Worm (Caenorhabditis elegans) whole organism, young adult: Measurements from ENCODE around the gene M163.11.

ENCODE experiments used
- F57A8.1 ChIP-seq: fragments of 200-800 bp; sonication (Bioruptor generic); optimal IDR thresholded peaks from 2 replicates; lab custom pipeline; 2018; ENCODE audit warnings: mild to moderate bottlenecking, missing genetic modification characterization, moderate library complexity, missing compliant biosample characterization
- K11D2.4 ChIP-seq: fragments of 200-800 bp; sonication (Bioruptor generic); IDR thresholded peaks from 2 replicates; pipeline ENCODE4 v1.3.6; 2022; ENCODE audit warnings: missing genetic modification reagents, missing genetic modification characterization, missing compliant biosample characterization
- K12H6.12 ChIP-seq: fragments of 200-800 bp; sonication (Bioruptor generic); optimal IDR thresholded peaks from 2 replicates; lab custom pipeline; 2018; ENCODE audit warnings: mild to moderate bottlenecking, missing genetic modification characterization, missing compliant biosample characterization
- T07F8.4 ChIP-seq: sonication (generic microtip); optimal IDR thresholded peaks from 2 replicates; lab custom pipeline; 2016; ENCODE audit warnings: mild to moderate bottlenecking, missing genetic modification characterization, moderate library complexity, missing compliant biosample characterization
- T26A5.8 ChIP-seq: sonication (generic microtip); optimal IDR thresholded peaks from 2 replicates; lab custom pipeline; 2016; ENCODE audit warnings: missing genetic modification characterization, missing compliant biosample characterization
- Y53F4B.3 ChIP-seq: fragments of 200-800 bp; sonication (Bioruptor generic); IDR thresholded peaks from 2 replicates; pipeline ENCODE4 v1.3.6; 2022; ENCODE audit warnings: missing genetic modification reagents, missing genetic modification characterization, missing compliant biosample characterization
- Y53G8AR.9 ChIP-seq: fragments of 200-800 bp; sonication (Bioruptor generic); conservative IDR thresholded peaks from 2 replicates; pipeline ENCODE4 v1.3.6; 2022; ENCODE audit warnings: missing genetic modification reagents, missing genetic modification characterization, missing compliant biosample characterization
- Y79H2A.3 ChIP-seq: fragments of 200-800 bp; sonication (Bioruptor generic); conservative IDR thresholded peaks from 2 replicates; pipeline ENCODE4 v1.3.6; 2022; ENCODE audit warnings: missing genetic modification reagents, missing genetic modification characterization, missing compliant biosample characterization
- akir-1 ChIP-seq: fragments of 200-800 bp; sonication (Bioruptor generic); optimal IDR thresholded peaks from 2 replicates; lab custom pipeline; 2018; ENCODE audit warnings: mild to moderate bottlenecking, missing genetic modification characterization, moderate library complexity, missing compliant biosample characterization
- ama-1 ChIP-seq, 3 experiments: fragments of 150-350 bp in 1 of 3; sonication (generic microtip) in 2 of 3; optimal IDR thresholded peaks; 2 replicates each; lab custom pipeline; 2014 to 2018; ENCODE audit warnings: missing biosample characterization in 2 of 3, missing genetic modification characterization in 2 of 3, missing genetic modification reagents in 2 of 3
- aptf-3 ChIP-seq: fragments of 200-800 bp; sonication (Bioruptor generic); IDR thresholded peaks from 2 replicates; pipeline ENCODE4 v1.3.6; 2022; ENCODE audit warnings: missing genetic modification characterization, missing compliant biosample characterization
- bed-2 ChIP-seq: fragments of 200-800 bp; sonication (Bioruptor generic); IDR thresholded peaks from 2 replicates; pipeline ENCODE4 v1.3.6; 2022; ENCODE audit warnings: missing genetic modification reagents, missing genetic modification characterization, missing compliant biosample characterization
- ccch-3 ChIP-seq: fragments of 200-800 bp; sonication (Bioruptor generic); optimal IDR thresholded peaks from 2 replicates; lab custom pipeline; 2018; ENCODE audit warnings: mild to moderate bottlenecking, missing genetic modification characterization, missing compliant biosample characterization
- cebp-2 ChIP-seq: fragments of 200-800 bp; sonication (Bioruptor generic); IDR thresholded peaks from 2 replicates; pipeline ENCODE4 v1.3.6; 2022; ENCODE audit warnings: missing genetic modification characterization, missing compliant biosample characterization
- ceh-100 ChIP-seq: fragments of 200-800 bp; sonication (Bioruptor generic); IDR thresholded peaks from 2 replicates; pipeline ENCODE4 v1.3.6; 2022; ENCODE audit warnings: missing genetic modification reagents, missing genetic modification characterization, missing compliant biosample characterization
- ceh-91 ChIP-seq: fragments of 200-800 bp; sonication (Bioruptor generic); IDR thresholded peaks from 2 replicates; pipeline ENCODE4 v1.3.6; 2022; ENCODE audit warnings: missing genetic modification reagents, missing genetic modification characterization, missing compliant biosample characterization
- chd-7 ChIP-seq: sonication (generic microtip); optimal IDR thresholded peaks from 2 replicates; lab custom pipeline; 2016; ENCODE audit warnings: mild to moderate bottlenecking, missing genetic modification characterization, moderate library complexity, missing compliant biosample characterization
- die-1 ChIP-seq: sonication (generic microtip); optimal IDR thresholded peaks from 2 replicates; lab custom pipeline; 2016; ENCODE audit warnings: missing genotype, mild to moderate bottlenecking, missing genetic modification characterization, missing compliant biosample characterization
- egl-18 ChIP-seq: fragments of 200-800 bp; sonication (Bioruptor generic); IDR thresholded peaks from 2 replicates; pipeline ENCODE4 v1.3.6; 2022; ENCODE audit warnings: missing genetic modification reagents, missing genetic modification characterization, missing compliant biosample characterization
- egrh-3 ChIP-seq: fragments of 200-800 bp; sonication (Bioruptor generic); IDR thresholded peaks from 2 replicates; pipeline ENCODE4 v1.3.6; 2022; ENCODE audit warnings: missing genetic modification reagents, missing genetic modification characterization, missing compliant biosample characterization
- ekl-4 ChIP-seq: fragments of 200-800 bp; sonication (Bioruptor generic); IDR thresholded peaks from 2 replicates; pipeline ENCODE4 v1.3.6; 2022; ENCODE audit warnings: missing genetic modification reagents, missing genetic modification characterization, missing compliant biosample characterization
- fkh-3 ChIP-seq: sonication (generic microtip); optimal IDR thresholded peaks from 2 replicates; lab custom pipeline; 2016; ENCODE audit warnings: mild to moderate bottlenecking, missing genetic modification characterization, missing compliant biosample characterization
- him-1 ChIP-seq: sonication (generic microtip); optimal IDR thresholded peaks from 2 replicates; lab custom pipeline; 2016; ENCODE audit warnings: missing genotype, missing genetic modification reagents, missing genetic modification characterization, missing compliant biosample characterization
- hlh-12 ChIP-seq: sonication (generic microtip); optimal IDR thresholded peaks from 2 replicates; lab custom pipeline; 2016; ENCODE audit warnings: missing genetic modification characterization, missing compliant biosample characterization
- hlh-26 ChIP-seq: fragments of 200-800 bp; sonication (Bioruptor generic); conservative IDR thresholded peaks from 2 replicates; pipeline ENCODE4 v1.3.6; 2022; ENCODE audit warnings: missing genetic modification reagents, missing genetic modification characterization, missing compliant biosample characterization
- hmg-1.2 ChIP-seq: fragments of 200-800 bp; sonication (Bioruptor generic); IDR thresholded peaks from 2 replicates; pipeline ENCODE4 v1.3.6; 2022; ENCODE audit warnings: missing genetic modification reagents, missing genetic modification characterization, missing compliant biosample characterization
- hsf-1 ChIP-seq: fragments of 200-800 bp; sonication (Bioruptor generic); IDR thresholded peaks from 2 replicates; pipeline ENCODE4 v1.3.6; 2022; ENCODE audit warnings: missing genetic modification reagents, missing genetic modification characterization, missing compliant biosample characterization
- let-526 ChIP-seq: fragments of 200-800 bp; sonication (Bioruptor generic); IDR thresholded peaks from 2 replicates; pipeline ENCODE4 v1.3.6; 2022; ENCODE audit warnings: missing genetic modification reagents, missing genetic modification characterization, missing compliant biosample characterization
- lin-26 ChIP-seq: fragments of 200-800 bp; sonication (Bioruptor generic); IDR thresholded peaks from 2 replicates; pipeline ENCODE4 v1.3.6; 2022; ENCODE audit warnings: missing genetic modification reagents, missing genetic modification characterization, missing compliant biosample characterization
- lin-35 ChIP-seq, 3 experiments: fragments of 150-350 bp in 2 of 3; sonication (generic microtip) in 1 of 3; optimal IDR thresholded peaks; 2 replicates each; lab custom pipeline; 2014 to 2018; ENCODE audit warnings: missing biosample characterization in 3 of 3, missing genetic modification characterization in 3 of 3, missing genetic modification reagents in 3 of 3
- lin-54 ChIP-seq: fragments of 200-800 bp; sonication (Bioruptor generic); optimal IDR thresholded peaks from 2 replicates; lab custom pipeline; 2018; ENCODE audit warnings: mild to moderate bottlenecking, missing genetic modification characterization, missing compliant biosample characterization
- lir-1 ChIP-seq: fragments of 200-800 bp; sonication (Bioruptor generic); conservative IDR thresholded peaks from 2 replicates; pipeline ENCODE4 v1.3.6; 2022; ENCODE audit warnings: missing genetic modification reagents, missing genetic modification characterization, missing compliant biosample characterization
- lsy-27 ChIP-seq: sonication (generic microtip); optimal IDR thresholded peaks from 2 replicates; lab custom pipeline; 2017; ENCODE audit warnings: missing genetic modification characterization, mild to moderate bottlenecking, missing compliant biosample characterization, antibody characterized with exemption, missing genotype, borderline replicate concordance; ENCODE audit not compliant: insufficient read depth
- madf-10 ChIP-seq: sonication (generic microtip); optimal IDR thresholded peaks from 2 replicates; lab custom pipeline; 2016; ENCODE audit warnings: mild to moderate bottlenecking, missing genetic modification characterization, missing compliant biosample characterization
- mes-4 ChIP-seq: sonication (generic microtip); optimal IDR thresholded peaks from 2 replicates; lab custom pipeline; 2016; ENCODE audit warnings: missing genotype, missing genetic modification characterization, missing compliant biosample characterization
- nhr-27 ChIP-seq: fragments of 200-800 bp; sonication (Bioruptor generic); optimal IDR thresholded peaks from 2 replicates; lab custom pipeline; 2018; ENCODE audit warnings: mild to moderate bottlenecking, missing genetic modification characterization, moderate library complexity, missing compliant biosample characterization
- nhr-80 ChIP-seq: sonication (generic microtip); optimal IDR thresholded peaks from 2 replicates; lab custom pipeline; 2016; ENCODE audit warnings: missing genetic modification characterization, missing compliant biosample characterization
- pbrm-1 ChIP-seq: fragments of 200-800 bp; sonication (Bioruptor generic); IDR thresholded peaks from 2 replicates; pipeline ENCODE4 v1.3.6; 2022; ENCODE audit warnings: missing genetic modification reagents, missing genetic modification characterization, missing compliant biosample characterization
- rec-8 ChIP-seq, 2 experiments: sonication (generic microtip); optimal IDR thresholded peaks; 2 replicates each; lab custom pipeline; 2016; ENCODE audit warnings: mild to moderate bottlenecking in 2 of 2, missing genetic modification characterization in 2 of 2, missing genetic modification reagents in 2 of 2, missing genotype in 2 of 2, missing biosample characterization in 1 of 2, missing compliant biosample characterization in 1 of 2, moderate library complexity in 1 of 2
- rpc-1 ChIP-seq, 2 experiments: fragments of 150-350 bp in 1 of 2; sonication (generic microtip) in 1 of 2; optimal IDR thresholded peaks; 2 replicates each; lab custom pipeline; 2014 to 2018; ENCODE audit warnings: missing biosample characterization in 1 of 2, missing genetic modification characterization in 1 of 2, missing genetic modification reagents in 1 of 2, missing genotype in 1 of 2
- sea-2 ChIP-seq: fragments of 200-800 bp; sonication (Bioruptor generic); IDR thresholded peaks from 2 replicates; pipeline ENCODE4 v1.3.6; 2022; ENCODE audit warnings: missing genetic modification characterization, missing compliant biosample characterization
- snpc-4 ChIP-seq, 5 experiments: fragments of 150-350 bp in 1 of 5; sonication (generic microtip) in 4 of 5; optimal IDR thresholded peaks; 2 replicates each; lab custom pipeline; 2014 to 2018; ENCODE audit warnings: missing genetic modification characterization in 5 of 5, missing biosample characterization in 3 of 5, antibody characterized with exemption in 2 of 5, mild to moderate bottlenecking in 2 of 5, missing compliant biosample characterization in 2 of 5, missing genotype in 2 of 5, moderate library complexity in 2 of 5, missing genetic modification reagents in 1 of 5
- somi-1 ChIP-seq: fragments of 200-800 bp; sonication (Bioruptor generic); optimal IDR thresholded peaks from 2 replicates; lab custom pipeline; 2018; ENCODE audit warnings: mild to moderate bottlenecking, missing genetic modification characterization, missing compliant biosample characterization
- zfh-2 ChIP-seq: fragments of 200-800 bp; sonication (Bioruptor generic); conservative IDR thresholded peaks from 2 replicates; pipeline ENCODE4 v1.3.6; 2022; ENCODE audit warnings: missing genetic modification reagents, missing genetic modification characterization, missing compliant biosample characterization
- zim-3 ChIP-seq: sonication (generic microtip); optimal IDR thresholded peaks from 2 replicates; lab custom pipeline; 2017; ENCODE audit warnings: mild to moderate bottlenecking, missing genetic modification characterization, moderate library complexity, missing compliant biosample characterization
- ztf-18 ChIP-seq: sonication (generic microtip); optimal IDR thresholded peaks from 2 replicates; lab custom pipeline; 2016; ENCODE audit warnings: missing genotype, mild to moderate bottlenecking, missing genetic modification characterization, missing compliant biosample characterization
- ztf-22 ChIP-seq: fragments of 200-800 bp; sonication (Bioruptor generic); optimal IDR thresholded peaks from 2 replicates; lab custom pipeline; 2018; ENCODE audit warnings: mild to moderate bottlenecking, missing genetic modification characterization, moderate library complexity, missing compliant biosample characterization

The M163.11 gene

DNA sequence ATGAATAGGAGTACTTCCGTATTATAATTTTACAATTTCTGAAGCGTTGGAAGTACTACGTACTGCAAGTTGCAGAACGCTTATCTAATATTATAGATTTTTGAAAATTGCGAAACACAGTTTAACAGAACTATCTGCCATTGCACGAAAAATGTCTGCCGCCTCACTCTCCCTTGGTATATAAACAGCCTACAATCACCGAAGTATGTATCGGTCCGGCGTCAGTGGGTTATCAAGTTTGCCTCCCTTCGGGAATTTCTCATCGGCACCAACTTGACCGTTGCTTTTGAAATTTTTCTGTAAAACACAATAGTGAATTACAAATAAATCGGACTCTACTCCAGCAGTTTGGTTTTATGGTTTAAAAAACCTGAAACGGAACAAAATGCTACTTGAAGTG is 1.8 kb upstream of the M163.11 start:
- no peak for TF ChIP-seq zfh-2
- TF ChIP-seq T26A5.8, result no peak
- no peak for TF ChIP-seq akir-1 (GFP tag; lab: Kevin White, UChicago)
- no peak for TF ChIP-seq sea-2 (GFP tag; lab: Robert Waterston, UW)
- TF ChIP-seq ceh-91 (GFP tag; lab: Robert Waterston, UW), result no peak
- no peak for TF ChIP-seq lir-1 (GFP tag; lab: Robert Waterston, UW)
- TF ChIP-seq chd-7, result no peak
- no peak for TF ChIP-seq madf-10 (tag; lab: Kevin White, UChicago)
- TF ChIP-seq fkh-3 (tag; lab: Kevin White, UChicago), result no peak
- TF ChIP-seq hsf-1, result no peak
- no peak for TF ChIP-seq lin-54
- no peak for TF ChIP-seq lsy-27 (tag; lab: Kevin White, UChicago)
- no peak for TF ChIP-seq nhr-27
- TF ChIP-seq egl-18 (GFP tag; lab: Robert Waterston, UW), result no peak
- TF ChIP-seq Y53F4B.3 (GFP tag; lab: Robert Waterston, UW), result no peak
- TF ChIP-seq ccch-3 (GFP tag; lab: Kevin White, UChicago), result no peak
- no peak for TF ChIP-seq ama-1 (optimal IDR thresholded peaks at IDR 0.05; lab: Kevin White, UChicago)
- no peak for TF ChIP-seq ama-1 (GFP tag; optimal IDR thresholded peaks at IDR 0.05; lab: Kevin White, UChicago)
- no peak for TF ChIP-seq die-1 (tag; lab: Kevin White, UChicago)
- no peak for TF ChIP-seq hlh-26 (GFP tag; lab: Robert Waterston, UW)
- TF ChIP-seq mes-4, result no peak
- TF ChIP-seq lin-35 (GFP tag; optimal IDR thresholded peaks at IDR 0.05; lab: Kevin White, UChicago), result no peak
- TF ChIP-seq pbrm-1 (GFP tag; lab: Robert Waterston, UW), result 0 out of 2 replicates have a peak, but pooled peaks have one; percentile 17
- no peak for TF ChIP-seq somi-1 (GFP tag; lab: Kevin White, UChicago)
- no peak for TF ChIP-seq zim-3 (tag; lab: Kevin White, UChicago)
- TF ChIP-seq cebp-2 (GFP tag; lab: Robert Waterston, UW), result no peak
- no peak for TF ChIP-seq ztf-22 (GFP tag; lab: Kevin White, UChicago)
- TF ChIP-seq Y79H2A.3 (GFP tag; lab: Robert Waterston, UW), result no peak
- no peak for TF ChIP-seq aptf-3 (GFP tag; lab: Robert Waterston, UW)
- TF ChIP-seq hmg-1.2, result peak; percentile 22; the same call in 1 of the 2 replicates
- no peak for TF ChIP-seq K11D2.4 (GFP tag; lab: Robert Waterston, UW)
- no peak for TF ChIP-seq let-526 (GFP tag; lab: Robert Waterston, UW)
- TF ChIP-seq bed-2 (GFP tag; lab: Robert Waterston, UW), result no peak
- TF ChIP-seq snpc-4 (GFP tag; optimal IDR thresholded peaks at IDR 0.05; lab: Kevin White, UChicago), result peak; percentile 56
- TF ChIP-seq snpc-4 (tag; optimal IDR thresholded peaks at IDR 0.05; lab: Kevin White, UChicago), result peak; percentile 90 to 98 (median 96)
- no peak for TF ChIP-seq ekl-4
- TF ChIP-seq F57A8.1, result no peak
- TF ChIP-seq K12H6.12, result no peak
- no peak for TF ChIP-seq him-1 (tag; lab: Kevin White, UChicago)
- TF ChIP-seq ceh-100 (GFP tag; lab: Robert Waterston, UW), result no peak
- no peak for TF ChIP-seq nhr-80
- peak; percentile 45; the same call in 1 of the 2 replicates for TF ChIP-seq lin-26 (GFP tag; lab: Robert Waterston, UW)
- no peak for TF ChIP-seq egrh-3 (GFP tag; lab: Robert Waterston, UW)
- no peak for TF ChIP-seq hlh-12 (tag; lab: Kevin White, UChicago)
- TF ChIP-seq rec-8 (tag; optimal IDR thresholded peaks at IDR 0.05; lab: Kevin White, UChicago), result no peak
- no peak for TF ChIP-seq ztf-18 (tag; lab: Kevin White, UChicago)
- no peak; the same call in 1 of the 2 replicates for TF ChIP-seq Y53G8AR.9 (GFP tag; lab: Robert Waterston, UW)
- TF ChIP-seq rpc-1 (optimal IDR thresholded peaks at IDR 0.05; lab: Kevin White, UChicago), result peak; percentile 49
- peak; percentile 33 for TF ChIP-seq rpc-1 (tag; optimal IDR thresholded peaks at IDR 0.05; lab: Kevin White, UChicago)
- TF ChIP-seq T07F8.4 (tag; lab: Kevin White, UChicago), result no peak
